Fruit fly (Drosophila melanogaster) whole organism, embryonic: ENCODE results near the gene CG13465.

Source experiments
- B-H2 ChIP-seq: fragments of 200-800 bp; sonication (Bioruptor generic); optimal IDR thresholded peaks from 2 replicates; lab custom pipeline; 2018; ENCODE audit warnings: missing biosample characterization, mild to moderate bottlenecking, missing genetic modification characterization
- CG10267 ChIP-seq: fragments of 200-800 bp; sonication (Bioruptor generic); optimal IDR thresholded peaks from 2 replicates; lab custom pipeline; 2018; ENCODE audit warnings: missing biosample characterization, mild to moderate bottlenecking, missing genetic modification characterization, moderate library complexity
- CG11085 ChIP-seq: fragments of 200-800 bp; sonication (Bioruptor generic); IDR thresholded peaks from 2 replicates; pipeline ENCODE4 v1.3.6; 2022; ENCODE audit warnings: missing biosample characterization, missing genetic modification characterization
- CG11560 ChIP-seq: fragments of 200-800 bp; sonication (Bioruptor generic); IDR thresholded peaks from 3 replicates; pipeline ENCODE4 v1.3.6; 2022; ENCODE audit warnings: missing biosample characterization, missing genetic modification characterization
- CG12104 ChIP-seq: fragments of 200-800 bp; sonication (Bioruptor generic); optimal IDR thresholded peaks from 3 replicates; lab custom pipeline; 2016; ENCODE audit warnings: missing biosample characterization, missing genetic modification characterization
- CG12155 ChIP-seq: fragments of 200-800 bp; sonication (Bioruptor generic); optimal IDR thresholded peaks from 3 replicates; lab custom pipeline; 2016; ENCODE audit warnings: missing biosample characterization, missing genetic modification characterization
- CG12744 ChIP-seq: fragments of 200-800 bp; sonication (Bioruptor generic); optimal IDR thresholded peaks from 2 replicates; lab custom pipeline; 2016; ENCODE audit warnings: missing biosample characterization, missing genetic modification characterization
- CG14667 ChIP-seq: fragments of 200-800 bp; sonication (Bioruptor generic); IDR thresholded peaks from 2 replicates; pipeline ENCODE4 v1.3.6; 2022; ENCODE audit warnings: missing biosample characterization, missing genetic modification characterization
- CG1603 ChIP-seq: fragments of 200-800 bp; sonication (Bioruptor generic); optimal IDR thresholded peaks from 2 replicates; lab custom pipeline; 2019; ENCODE audit warnings: missing biosample characterization, mild to moderate bottlenecking, missing genetic modification characterization, moderate library complexity
- CG17568 ChIP-seq: fragments of 200-800 bp; sonication (Bioruptor generic); optimal IDR thresholded peaks from 2 replicates; lab custom pipeline; 2018; ENCODE audit warnings: missing biosample characterization, mild to moderate bottlenecking, missing genetic modification characterization, moderate library complexity
- CG3163 ChIP-seq: fragments of 200-800 bp; sonication (Bioruptor generic); optimal IDR thresholded peaks from 3 replicates; lab custom pipeline; 2016; ENCODE audit warnings: missing biosample characterization, missing genetic modification characterization
- CG4404 ChIP-seq: fragments of 200-800 bp; sonication (Bioruptor generic); IDR thresholded peaks from 2 replicates; pipeline ENCODE4 v1.3.6; 2022; ENCODE audit warnings: missing biosample characterization, missing genetic modification characterization
- CG6813 ChIP-seq: fragments of 200-800 bp; sonication (Bioruptor generic); optimal IDR thresholded peaks from 2 replicates; lab custom pipeline; 2017; ENCODE audit warnings: missing biosample characterization, missing genetic modification characterization, mild to moderate bottlenecking, moderate library complexity, missing genetic modification reagents
- CG7372 ChIP-seq: fragments of 200-800 bp; sonication (Bioruptor generic); IDR thresholded peaks from 2 replicates; pipeline ENCODE4 v1.3.6; 2022; ENCODE audit warnings: missing biosample characterization, missing genetic modification characterization
- CG7556 ChIP-seq: fragments of 200-800 bp; sonication (Bioruptor generic); optimal IDR thresholded peaks from 2 replicates; lab custom pipeline; 2017; ENCODE audit warnings: missing biosample characterization, mild to moderate bottlenecking, missing genetic modification characterization
- CG8359 ChIP-seq: fragments of 200-800 bp; sonication (Bioruptor generic); optimal IDR thresholded peaks from 2 replicates; lab custom pipeline; 2017; ENCODE audit warnings: missing biosample characterization, mild to moderate bottlenecking, missing genetic modification characterization, borderline replicate concordance
- CG9932 ChIP-seq: fragments of 200-800 bp; sonication (Bioruptor generic); IDR thresholded peaks from 2 replicates; pipeline ENCODE4 v1.3.6; 2022; ENCODE audit warnings: missing biosample characterization, missing genetic modification characterization
- CHES-1-like ChIP-seq: fragments of 200-800 bp; sonication (Bioruptor generic); optimal IDR thresholded peaks from 2 replicates; lab custom pipeline; 2016; ENCODE audit warnings: missing biosample characterization, missing genetic modification characterization
- Dll ChIP-seq: fragments of 200-800 bp; sonication (Bioruptor generic); IDR thresholded peaks from 4 replicates; pipeline ENCODE4 v1.3.6; 2022; ENCODE audit warnings: missing biosample characterization, missing genetic modification characterization; ENCODE audit not compliant: partially characterized antibody
- Elba2 ChIP-seq: fragments of 200-800 bp; sonication (Bioruptor generic); optimal IDR thresholded peaks from 3 replicates; lab custom pipeline; 2016; ENCODE audit warnings: missing biosample characterization, missing genetic modification characterization
- HmgZ ChIP-seq: fragments of 200-800 bp; sonication (Bioruptor generic); optimal IDR thresholded peaks from 2 replicates; lab custom pipeline; 2018; ENCODE audit warnings: missing biosample characterization, mild to moderate bottlenecking, missing genetic modification characterization
- Hr3 ChIP-seq: fragments of 200-800 bp; sonication (Bioruptor generic); optimal IDR thresholded peaks from 3 replicates; lab custom pipeline; 2016; ENCODE audit warnings: missing biosample characterization, missing genetic modification characterization
- Mes4 ChIP-seq: fragments of 200-800 bp; sonication (Bioruptor generic); optimal IDR thresholded peaks from 2 replicates; lab custom pipeline; 2016; ENCODE audit warnings: missing biosample characterization, missing genetic modification characterization
- Nf-YB ChIP-seq: fragments of 200-800 bp; sonication (Bioruptor generic); optimal IDR thresholded peaks from 3 replicates; lab custom pipeline; 2019; ENCODE audit warnings: missing biosample characterization, mild to moderate bottlenecking, missing genetic modification characterization, moderate library complexity
- Nf-YC ChIP-seq: fragments of 200-800 bp; optimal IDR thresholded peaks from 3 replicates; lab custom pipeline; 2019; ENCODE audit warnings: missing biosample characterization, mild to moderate bottlenecking, missing genetic modification characterization, moderate library complexity
- Opbp ChIP-seq: fragments of 200-800 bp; sonication (Bioruptor generic); IDR thresholded peaks from 3 replicates; pipeline ENCODE4 v1.3.6; 2022; ENCODE audit warnings: missing biosample characterization, missing genetic modification characterization; ENCODE audit not compliant: partially characterized antibody
- PHDP ChIP-seq: fragments of 200-800 bp; sonication (Bioruptor generic); optimal IDR thresholded peaks from 3 replicates; lab custom pipeline; 2018; ENCODE audit warnings: missing biosample characterization, mild to moderate bottlenecking, missing genetic modification characterization, moderate library complexity
- Ravus ChIP-seq: fragments of 200-800 bp; sonication (Bioruptor generic); IDR thresholded peaks from 2 replicates; pipeline ENCODE4 v1.3.6; 2022; ENCODE audit warnings: missing biosample characterization, missing genetic modification characterization
- Side ChIP-seq: fragments of 200-800 bp; sonication (Bioruptor generic); optimal IDR thresholded peaks from 2 replicates; lab custom pipeline; 2016; ENCODE audit warnings: missing biosample characterization, missing genetic modification characterization
- Six4 ChIP-seq: fragments of 200-800 bp; sonication (Bioruptor generic); optimal IDR thresholded peaks from 2 replicates; lab custom pipeline; 2016; ENCODE audit warnings: missing biosample characterization, missing genetic modification characterization
- Tbp ChIP-seq: fragments of >200 bp; optimal IDR thresholded peaks from 2 replicates; lab custom pipeline; 2018; ENCODE audit warnings: missing biosample characterization, missing genetic modification characterization
- az2 ChIP-seq: fragments of 200-800 bp; sonication (Bioruptor generic); optimal IDR thresholded peaks from 3 replicates; lab custom pipeline; 2016; ENCODE audit warnings: missing biosample characterization, missing genetic modification characterization
- bbx ChIP-seq: fragments of 200-800 bp; sonication (Bioruptor generic); IDR thresholded peaks from 2 replicates; pipeline ENCODE4 v1.3.6; 2022; ENCODE audit warnings: missing biosample characterization, missing genetic modification characterization; ENCODE audit not compliant: partially characterized antibody
- bcd ChIP-seq: fragments of 200-800 bp; sonication (Bioruptor generic); optimal IDR thresholded peaks from 2 replicates; lab custom pipeline; 2017; ENCODE audit warnings: missing biosample characterization, mild to moderate bottlenecking, missing genetic modification characterization
- bowl ChIP-seq: fragments of 200-800 bp; sonication (Bioruptor generic); IDR thresholded peaks from 2 replicates; pipeline ENCODE4 v1.3.6; 2022; ENCODE audit warnings: missing biosample characterization, missing genetic modification characterization
- cad ChIP-seq: fragments of >200 bp; optimal IDR thresholded peaks from 2 replicates; lab custom pipeline; 2017; ENCODE audit warnings: missing biosample characterization, missing genetic modification characterization
- ci ChIP-seq: fragments of 200-800 bp; sonication (Bioruptor generic); IDR thresholded peaks from 3 replicates; pipeline ENCODE4 v1.3.6; 2022; ENCODE audit warnings: missing biosample characterization, missing genetic modification characterization
- da ChIP-seq: fragments of 200-800 bp; sonication (Bioruptor generic); optimal IDR thresholded peaks from 2 replicates; lab custom pipeline; 2016; ENCODE audit warnings: missing biosample characterization, missing genetic modification characterization
- dmrt11E ChIP-seq: fragments of 200-800 bp; sonication (Bioruptor generic); optimal IDR thresholded peaks from 3 replicates; lab custom pipeline; 2018; ENCODE audit warnings: missing biosample characterization, mild to moderate bottlenecking, missing genetic modification characterization, moderate library complexity
- ewg ChIP-seq: fragments of 200-800 bp; sonication (Bioruptor generic); optimal IDR thresholded peaks from 3 replicates; lab custom pipeline; 2017; ENCODE audit warnings: mild to moderate bottlenecking, missing biosample characterization, missing genetic modification reagents, missing genetic modification characterization
- gfzf ChIP-seq: fragments of 200-800 bp; sonication (Bioruptor generic); optimal IDR thresholded peaks from 2 replicates; lab custom pipeline; 2016; ENCODE audit warnings: missing biosample characterization, mild to moderate bottlenecking, missing genetic modification characterization, moderate library complexity
- gsb ChIP-seq: fragments of 200-800 bp; sonication (Bioruptor generic); IDR thresholded peaks from 2 replicates; pipeline ENCODE4 v1.3.6; 2022; ENCODE audit warnings: missing biosample characterization, missing genetic modification characterization
- kah ChIP-seq: fragments of 200-800 bp; sonication (Bioruptor generic); optimal IDR thresholded peaks from 2 replicates; lab custom pipeline; 2018; ENCODE audit warnings: missing biosample characterization, mild to moderate bottlenecking, missing genetic modification characterization
- maf-S ChIP-seq: fragments of 200-800 bp; sonication (Bioruptor generic); optimal IDR thresholded peaks from 2 replicates; lab custom pipeline; 2016; ENCODE audit warnings: missing biosample characterization, missing genetic modification characterization
- prd ChIP-seq, 3 experiments: fragments of >200 bp in 2 of 3; fragments of 200-800 bp in 1 of 3; sonication (Bioruptor generic) in 1 of 3; optimal IDR thresholded peaks in 2 of 3; IDR thresholded peaks in 1 of 3; 2 replicates in 2 of 3; 3 replicates in 1 of 3; pipeline versions ENCODE4 v1.3.6 to Lab custom; 2017 to 2022; ENCODE audit warnings: missing biosample characterization in 1 of 3, missing genetic modification characterization in 1 of 3
- rib ChIP-seq: fragments of 200-800 bp; sonication (Bioruptor generic); IDR thresholded peaks from 2 replicates; pipeline ENCODE4 v1.3.6; 2022; ENCODE audit warnings: missing biosample characterization, missing genetic modification characterization
- sens ChIP-seq: fragments of 200-800 bp; sonication (Bioruptor generic); peaks from one replicate; lab custom pipeline; 2016; ENCODE audit warnings: missing biosample characterization, missing genetic modification characterization
- shn ChIP-seq: fragments of 200-800 bp; sonication (Bioruptor generic); optimal IDR thresholded peaks from 3 replicates; lab custom pipeline; 2016; ENCODE audit warnings: missing biosample characterization, missing genetic modification characterization
- tna ChIP-seq: fragments of 200-800 bp; sonication (Bioruptor generic); IDR thresholded peaks from 2 replicates; pipeline ENCODE4 v1.3.6; 2022; ENCODE audit warnings: missing biosample characterization, missing genetic modification characterization; ENCODE audit not compliant: partially characterized antibody
- unc-4 ChIP-seq: fragments of 200-800 bp; sonication (Bioruptor generic); IDR thresholded peaks from 2 replicates; pipeline ENCODE4 v1.3.6; 2022; ENCODE audit warnings: missing biosample characterization, missing genetic modification characterization; ENCODE audit not compliant: partially characterized antibody
- vvl ChIP-seq: fragments of 200-800 bp; sonication (Bioruptor generic); IDR thresholded peaks from 2 replicates; pipeline ENCODE4 v1.3.6; 2022; ENCODE audit warnings: missing biosample characterization, missing genetic modification characterization

Gene CG13465

dm6 chr3L:14969171-14969570 lies 25.0 kb upstream of the CG13465 start, which contains the start of gene Tom (continued):
- TF ChIP-seq vvl (peak; percentile 3; the same call in 1 of the 2 replicates), CG12155 (GFP tag; lab: Kevin White, UChicago) (no peak), CG7556 (no peak), maf-S (GFP tag; lab: Kevin White, UChicago) (no peak), Side (no peak), da (no peak), CG1603 (tag; lab: Kevin White, UChicago) (peak; percentile 18), dmrt11E (no peak), cad (peak; percentile 22), CG10267 (tag; lab: Kevin White, UChicago) (no peak), tna (GFP tag; lab: Robert Waterston, UW) (no peak), Elba2 (GFP tag; lab: Kevin White, UChicago) (peak; percentile 50), PHDP (tag; lab: Kevin White, UChicago) (no peak), rib (GFP tag; lab: Robert Waterston, UW) (0 out of 2 replicates have a peak, but pooled peaks have one; percentile 44), CG3163 (peak; percentile 10), az2 (GFP tag; lab: Kevin White, UChicago) (no peak), bowl (GFP tag; lab: Robert Waterston, UW) (no peak), prd (optimal IDR thresholded peaks at IDR 0.05; lab: Kevin White, UChicago) (no peak), prd (GFP tag; IDR thresholded peaks at IDR 0.05; lab: Robert Waterston, UW) (peak; percentile 11; the same call in 1 of the 3 replicates), CG6813 (GFP tag; lab: Kevin White, UChicago) (no peak), kah (peak; percentile 99), bbx (GFP tag; lab: Robert Waterston, UW) (no peak; the same call in 1 of the 2 replicates), CG11085 (GFP tag; lab: Robert Waterston, UW) (no peak), CG7372 (GFP tag; lab: Robert Waterston, UW) (no peak), CHES-1-like (no peak), ci (GFP tag; lab: Robert Waterston, UW) (no peak; the same call in 2 of the 3 replicates), Nf-YC (tag; lab: Kevin White, UChicago) (peak; percentile 93), CG12104 (GFP tag; lab: Kevin White, UChicago) (no peak), Ravus (GFP tag; lab: Robert Waterston, UW) (no peak), gfzf (GFP tag; lab: Kevin White, UChicago) (no peak), Opbp (GFP tag; lab: Robert Waterston, UW) (0 out of 3 replicates have a peak, but pooled peaks have one; percentile 19), HmgZ (tag; lab: Kevin White, UChicago) (no peak), CG11560 (no peak), gsb (GFP tag; lab: Robert Waterston, UW) (no peak), B-H2 (GFP tag; lab: Kevin White, UChicago) (no peak), bcd (GFP tag; lab: Kevin White, UChicago) (no peak), CG14667 (GFP tag; lab: Robert Waterston, UW) (no peak), Six4 (GFP tag; lab: Kevin White, UChicago) (no peak), unc-4 (GFP tag; lab: Robert Waterston, UW) (no peak), Tbp (GFP tag; lab: Kevin White, UChicago) (peak; percentile 92), ewg (no peak), Mes4 (GFP tag; lab: Kevin White, UChicago) (no peak), CG9932 (GFP tag; lab: Robert Waterston, UW) (no peak), CG4404 (GFP tag; lab: Robert Waterston, UW) (no peak), shn (GFP tag; lab: Kevin White, UChicago) (no peak), Dll (GFP tag; lab: Robert Waterston, UW) (no peak), CG8359 (GFP tag; lab: Kevin White, UChicago) (no peak), sens (GFP tag; lab: Kevin White, UChicago) (peak; percentile 65), Hr3 (GFP tag; lab: Kevin White, UChicago) (no peak), CG12744 (GFP tag; lab: Kevin White, UChicago) (no peak), CG17568 (GFP tag; lab: Kevin White, UChicago) (no peak), Nf-YB (GFP tag; lab: Kevin White, UChicago) (peak; percentile 96)
